Fruit fly (Drosophila melanogaster): ENCODE results near the gene Nt5a.

Gene Nt5a

dm6 chr3L:1319097-1319725 lies 12.0 kb upstream of the Nt5a start (continued):
- no peak for TF ChIP-seq Tbp (GFP tag; optimal IDR thresholded peaks at IDR 0.05)
- peak; percentile 78 for TF ChIP-seq fd64A (GFP tag; optimal IDR thresholded peaks at IDR 0.05)
- peak; percentile 7 for TF ChIP-seq Jarid2 (GFP tag; optimal IDR thresholded peaks at IDR 0.05)
- peak; percentile 18 for TF ChIP-seq pros (GFP tag; optimal IDR thresholded peaks at IDR 0.05)
- peak; percentile 78 for TF ChIP-seq row (GFP tag; IDR thresholded peaks at IDR 0.05)
- no peak for TF ChIP-seq MBD-R2 (GFP tag; IDR thresholded peaks at IDR 0.05)
- TF ChIP-seq ranshi (GFP tag; IDR thresholded peaks at IDR 0.05) = peak; percentile 63
- TF ChIP-seq CG2129 (GFP tag; IDR thresholded peaks at IDR 0.05; ENCODE audit: partially characterized antibody) = no peak
- TF ChIP-seq CG1529 (GFP tag; optimal IDR thresholded peaks at IDR 0.05) = peak; percentile 81
- 0 out of 2 replicates have a peak, but pooled peaks have one; percentile 27 for TF ChIP-seq dati (GFP tag; IDR thresholded peaks at IDR 0.05)
- peak; percentile 38 for TF ChIP-seq zen (tag; optimal IDR thresholded peaks at IDR 0.05)
- peak; percentile 69 for TF ChIP-seq pum (GFP tag; optimal IDR thresholded peaks at IDR 0.05)
- no peak for TF ChIP-seq HmgD (GFP tag; optimal IDR thresholded peaks at IDR 0.05)
- 0 out of 2 replicates have a peak, but pooled peaks have one; percentile 12 for TF ChIP-seq tna (GFP tag; IDR thresholded peaks at IDR 0.05; ENCODE audit: partially characterized antibody)
- peak; percentile 43 for TF ChIP-seq CG2202 (tag; optimal IDR thresholded peaks at IDR 0.05)
- TF ChIP-seq Nf-YA (GFP tag; IDR thresholded peaks at IDR 0.05) = peak; percentile 80
- peak; percentile 82 for TF ChIP-seq CG5245 (GFP tag; optimal IDR thresholded peaks at IDR 0.05)
- TF ChIP-seq Med (GFP tag) = peak; percentile 78
- TF ChIP-seq CG2116 (GFP tag; optimal IDR thresholded peaks at IDR 0.05) = peak; percentile 19
- TF ChIP-seq schlank (tag; optimal IDR thresholded peaks at IDR 0.05) = no peak
- no peak for TF ChIP-seq YL-1 (GFP tag; optimal IDR thresholded peaks at IDR 0.05)
- no peak for TF ChIP-seq pfk (GFP tag; optimal IDR thresholded peaks at IDR 0.05)
- no peak for TF ChIP-seq Usf (GFP tag; optimal IDR thresholded peaks at IDR 0.05)
- TF ChIP-seq CG17612 (GFP tag; IDR thresholded peaks at IDR 0.05) = no peak; the same call in 1 of the 2 replicates
- TF ChIP-seq CG9797 (GFP tag; optimal IDR thresholded peaks at IDR 0.05) = no peak
- peak; percentile 50 for TF ChIP-seq CG12236 (GFP tag; optimal IDR thresholded peaks at IDR 0.05)
- TF ChIP-seq sens (GFP tag) = peak; percentile 98
- no peak for TF ChIP-seq ac (GFP tag; optimal IDR thresholded peaks at IDR 0.05)
- TF ChIP-seq CG17359 (tag; optimal IDR thresholded peaks at IDR 0.05) = peak; percentile 92
- TF ChIP-seq sna (GFP tag; IDR thresholded peaks at IDR 0.05; ENCODE audit: partially characterized antibody) = no peak
- peak; percentile 25 for TF ChIP-seq repo (GFP tag; optimal IDR thresholded peaks at IDR 0.05)
- TF ChIP-seq CG16779 (GFP tag; IDR thresholded peaks at IDR 0.05) = no peak
- 0 out of 3 replicates have a peak, but pooled peaks have one; percentile 48 for TF ChIP-seq jigr1 (GFP tag; IDR thresholded peaks at IDR 0.05)
- TF ChIP-seq CG31441 (GFP tag; IDR thresholded peaks at IDR 0.05) = peak; percentile 90
- TF ChIP-seq wek (GFP tag; optimal IDR thresholded peaks at IDR 0.05) = peak; percentile 46
- 0 out of 2 replicates have a peak, but pooled peaks have one; percentile 29 for TF ChIP-seq CG4404 (GFP tag; IDR thresholded peaks at IDR 0.05)
- TF ChIP-seq CG17186 (GFP tag; optimal IDR thresholded peaks at IDR 0.05) = peak; percentile 39
- TF ChIP-seq CG7963 (GFP tag; IDR thresholded peaks at IDR 0.05; ENCODE audit: partially characterized antibody) = no peak
- peak; percentile 26 for TF ChIP-seq twi (tag; optimal IDR thresholded peaks at IDR 0.05)
- TF ChIP-seq zen2 (GFP tag; IDR thresholded peaks at IDR 0.05; ENCODE audit: partially characterized antibody) = no peak
- TF ChIP-seq CG6254 (GFP tag; optimal IDR thresholded peaks at IDR 0.05) = peak; percentile 74
- TF ChIP-seq CG15696 (tag; optimal IDR thresholded peaks at IDR 0.05) = no peak
- peak; percentile 47 for TF ChIP-seq shn (GFP tag; optimal IDR thresholded peaks at IDR 0.05)
- TF ChIP-seq mam (GFP tag; optimal IDR thresholded peaks at IDR 0.05) = peak; percentile 51
- TF ChIP-seq Trl (optimal IDR thresholded peaks at IDR 0.05) = no peak
- peak; percentile 60 for TF ChIP-seq Trl (GFP tag; optimal IDR thresholded peaks at IDR 0.05)
- TF ChIP-seq CG8478 (optimal IDR thresholded peaks at IDR 0.05) = no peak
- TF ChIP-seq CG11504 (tag; optimal IDR thresholded peaks at IDR 0.05) = peak; percentile 89
- no peak for TF ChIP-seq CG3995 (GFP tag; optimal IDR thresholded peaks at IDR 0.05)
- peak; percentile 28 for TF ChIP-seq Deaf1 (tag; optimal IDR thresholded peaks at IDR 0.05)
